Fruit fly (Drosophila melanogaster) Kc167 (cell line): ENCODE data around the gene CG18213.

ENCODE experiments used
- Sin3A ChIP-seq: fragments of >200 bp; optimal IDR thresholded peaks from 2 replicates; lab custom pipeline; 2018; ENCODE audit warnings: missing external identifiers
- h ChIP-seq: fragments of >200 bp; optimal IDR thresholded peaks from 3 replicates; lab custom pipeline; 2018; ENCODE audit warnings: missing external identifiers
- insv ChIP-seq: fragments of >200 bp; optimal IDR thresholded peaks from 3 replicates; lab custom pipeline; 2018; ENCODE audit warnings: missing external identifiers
- psq ChIP-seq: fragments of >200 bp; optimal IDR thresholded peaks from 2 replicates; lab custom pipeline; 2017; ENCODE audit warnings: missing external identifiers
- ttk ChIP-seq: sonication (Bioruptor generic); optimal IDR thresholded peaks from 2 replicates; lab custom pipeline; 2017; ENCODE audit warnings: missing external identifiers

DNA sequence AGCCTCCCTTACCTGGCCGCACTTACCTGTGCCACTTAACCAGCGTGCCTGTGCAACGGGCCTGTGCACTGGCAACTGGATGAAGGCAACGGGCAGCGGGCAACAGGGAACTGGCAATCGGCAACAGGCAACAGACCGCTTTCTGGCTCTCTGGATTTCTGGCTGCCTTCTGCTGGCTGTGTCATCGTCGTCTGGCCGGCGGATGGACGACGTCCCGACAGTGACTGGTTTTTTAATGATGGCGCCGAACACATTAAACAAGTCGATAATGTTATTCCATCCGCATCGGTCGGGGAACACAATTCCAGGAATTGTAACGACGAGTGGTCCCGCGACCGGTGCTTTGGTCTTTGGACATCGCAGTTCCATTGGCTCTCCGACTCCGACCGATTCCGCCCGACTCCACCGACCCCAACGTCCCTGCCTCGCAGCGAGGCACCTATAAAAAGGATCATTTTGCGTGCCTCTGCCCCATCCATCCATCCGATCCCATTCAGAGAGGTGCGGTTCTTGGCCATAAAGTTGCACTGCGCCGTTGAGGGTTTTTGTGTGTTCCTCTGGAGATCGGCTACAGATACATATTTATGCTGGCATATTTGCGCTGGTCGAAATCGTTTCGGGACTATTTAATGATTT, 21.9 kb upstream of the CG18213 start:
- TF ChIP-seq psq (no peak), ttk (lab: Kevin White, UChicago) (no peak), Sin3A (lab: Kevin White, UChicago) (no peak), h (no peak), insv (lab: Kevin White, UChicago) (no peak)
